Fruit fly (Drosophila melanogaster) whole organism, pupa: ENCODE results near the gene CG32488.

Experiments used
- CG10348 ChIP-seq: fragments of 200-800 bp; sonication (Bioruptor generic); IDR thresholded peaks from 2 replicates; pipeline ENCODE4 v1.3.6; 2022; ENCODE audit warnings: missing biosample characterization, missing genetic modification characterization
- CG32121 ChIP-seq: fragments of 200-800 bp; sonication (Bioruptor generic); IDR thresholded peaks from 2 replicates; pipeline ENCODE4 v1.3.6; 2022; ENCODE audit warnings: missing biosample characterization, missing genetic modification characterization
- CG4496 ChIP-seq: fragments of 200-800 bp; sonication (Bioruptor generic); IDR thresholded peaks from 3 replicates; pipeline ENCODE4 v1.3.6; 2022; ENCODE audit warnings: missing biosample characterization, missing genetic modification characterization
- CG8159 ChIP-seq: fragments of 200-800 bp; sonication (Bioruptor generic); optimal IDR thresholded peaks from 3 replicates; lab custom pipeline; 2018; ENCODE audit warnings: missing biosample characterization, mild to moderate bottlenecking, missing genetic modification characterization, moderate library complexity
- CG9948 ChIP-seq: fragments of 200-800 bp; sonication (Bioruptor generic); optimal IDR thresholded peaks from 2 replicates; lab custom pipeline; 2018; ENCODE audit warnings: missing biosample characterization, mild to moderate bottlenecking, missing genetic modification characterization, moderate library complexity
- EcR ChIP-seq: fragments of 200-800 bp; sonication (Bioruptor generic); optimal IDR thresholded peaks from 3 replicates; lab custom pipeline; 2019; ENCODE audit warnings: missing biosample characterization, missing genetic modification characterization, mild to moderate bottlenecking, moderate library complexity, missing genetic modification reagents
- Pif1B ChIP-seq: fragments of 200-800 bp; sonication (Bioruptor generic); optimal IDR thresholded peaks from 3 replicates; lab custom pipeline; 2016; ENCODE audit warnings: missing biosample characterization, missing genetic modification characterization
- gl ChIP-seq: fragments of 200-800 bp; sonication (Bioruptor generic); optimal IDR thresholded peaks from 2 replicates; lab custom pipeline; 2018; ENCODE audit warnings: missing biosample characterization, mild to moderate bottlenecking, missing genetic modification characterization

DNA sequence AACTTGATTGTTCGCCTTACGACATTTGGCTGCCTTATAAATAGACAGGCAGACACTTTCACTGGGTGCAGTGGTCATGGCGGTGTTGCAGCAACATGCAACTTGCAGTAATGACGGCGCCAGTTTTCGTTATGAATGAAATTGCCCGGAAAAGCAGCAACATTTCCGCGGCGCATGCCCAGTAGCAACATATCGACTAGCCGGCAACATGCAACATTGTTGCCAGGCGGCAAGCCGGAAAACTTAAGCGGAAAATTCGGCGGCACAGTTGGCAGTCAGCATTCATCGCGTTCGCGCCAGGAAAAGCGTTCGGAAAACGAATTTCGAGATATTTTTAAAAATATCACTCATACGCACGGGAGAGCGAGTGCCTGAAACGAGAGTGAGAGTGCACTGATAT is 14.4 kb downstream of the CG32488 start, which contains the start of gene FMRFaR:
- TF ChIP-seq CG8159 (tag; lab: Kevin White, UChicago) = no peak
- TF ChIP-seq CG9948 = no peak
- no peak for TF ChIP-seq gl (tag; lab: Kevin White, UChicago)
- no peak for TF ChIP-seq CG10348 (GFP tag; lab: Robert Waterston, UW)
- TF ChIP-seq EcR (GFP tag; lab: Kevin White, UChicago) = no peak
- TF ChIP-seq CG32121 (GFP tag; lab: Robert Waterston, UW) = no peak
- no peak for TF ChIP-seq CG4496
- no peak for TF ChIP-seq Pif1B (GFP tag; lab: Kevin White, UChicago)
